Worm (Caenorhabditis elegans) whole organism, L4/young adult: ENCODE data around the gene C35B1.5.

Source experiments
- dao-5 ChIP-seq: sonication (generic microtip); optimal IDR thresholded peaks from 2 replicates; lab custom pipeline; 2016; ENCODE audit warnings: missing genotype, missing genetic modification characterization, moderate library complexity, missing compliant biosample characterization
- him-1 ChIP-seq: sonication (generic microtip); optimal IDR thresholded peaks from 2 replicates; lab custom pipeline; 2016; ENCODE audit warnings: missing genotype, missing genetic modification reagents, missing genetic modification characterization, missing compliant biosample characterization

- TF ChIP-seq him-1 (tag; lab: Kevin White, UChicago) (no peak), dao-5 (tag; lab: Kevin White, UChicago) (no peak)
Observed at ce11 chrIV:4041006-4041405, 43.0 kb downstream of the C35B1.5 start.
